Fruit fly (Drosophila melanogaster) whole organism, embryonic: ENCODE results near the gene ND-39.

ENCODE experiments used
- B-H1 ChIP-seq: fragments of 200-800 bp; sonication (Bioruptor generic); IDR thresholded peaks from 3 replicates; pipeline ENCODE4 v1.3.6; 2022; ENCODE audit warnings: missing biosample characterization, missing genetic modification characterization
- BtbVII ChIP-seq: fragments of 200-800 bp; sonication (Bioruptor generic); optimal IDR thresholded peaks from 3 replicates; lab custom pipeline; 2017; ENCODE audit warnings: missing biosample characterization, mild to moderate bottlenecking, missing genetic modification characterization
- CG10209 ChIP-seq: fragments of 200-800 bp; sonication (Bioruptor generic); optimal IDR thresholded peaks from 3 replicates; lab custom pipeline; 2017; ENCODE audit warnings: missing biosample characterization, mild to moderate bottlenecking, missing genetic modification characterization, missing genetic modification reagents
- CG15601 ChIP-seq: fragments of 200-800 bp; sonication (Bioruptor generic); optimal IDR thresholded peaks from 3 replicates; lab custom pipeline; 2019; ENCODE audit warnings: missing biosample characterization, mild to moderate bottlenecking, missing genetic modification characterization, moderate library complexity
- CG17359 ChIP-seq: fragments of 200-800 bp; sonication (Bioruptor generic); optimal IDR thresholded peaks from 3 replicates; lab custom pipeline; 2018; ENCODE audit warnings: missing biosample characterization, mild to moderate bottlenecking, missing genetic modification characterization, moderate library complexity
- CG17361 ChIP-seq: fragments of 200-800 bp; sonication (Bioruptor generic); IDR thresholded peaks from 3 replicates; pipeline ENCODE4 v1.3.6; 2022; ENCODE audit warnings: missing biosample characterization, missing genetic modification characterization
- CG18262 ChIP-seq: fragments of 200-800 bp; optimal IDR thresholded peaks from 3 replicates; lab custom pipeline; 2019; ENCODE audit warnings: missing biosample characterization, mild to moderate bottlenecking, missing genetic modification characterization, moderate library complexity
- CG18599 ChIP-seq: fragments of 200-800 bp; sonication (Bioruptor generic); optimal IDR thresholded peaks from 3 replicates; lab custom pipeline; 2017; ENCODE audit warnings: missing biosample characterization, missing genetic modification characterization, mild to moderate bottlenecking, moderate library complexity, missing genetic modification reagents
- CG30403 ChIP-seq: fragments of 200-800 bp; sonication (Bioruptor generic); optimal IDR thresholded peaks from 3 replicates; lab custom pipeline; 2016; ENCODE audit warnings: missing biosample characterization, missing genetic modification characterization
- CG34376 ChIP-seq: fragments of 200-800 bp; sonication (Bioruptor generic); optimal IDR thresholded peaks from 2 replicates; lab custom pipeline; 2018; ENCODE audit warnings: missing biosample characterization, mild to moderate bottlenecking, missing genetic modification characterization
- CG3847 ChIP-seq: fragments of 200-800 bp; sonication (Bioruptor generic); IDR thresholded peaks from 2 replicates; pipeline ENCODE4 v1.3.6; 2022; ENCODE audit warnings: missing biosample characterization, missing genetic modification characterization
- CG6254 ChIP-seq: fragments of 200-800 bp; sonication (Bioruptor generic); optimal IDR thresholded peaks from 3 replicates; lab custom pipeline; 2017; ENCODE audit warnings: mild to moderate bottlenecking, missing biosample characterization, missing genetic modification reagents, missing genetic modification characterization
- CG7745 ChIP-seq: fragments of 200-800 bp; sonication (Bioruptor generic); optimal IDR thresholded peaks from 2 replicates; lab custom pipeline; 2018; ENCODE audit warnings: missing biosample characterization, mild to moderate bottlenecking, missing genetic modification characterization, moderate library complexity
- CG7963 ChIP-seq: fragments of 200-800 bp; sonication (Bioruptor generic); IDR thresholded peaks from 3 replicates; pipeline ENCODE4 v1.3.6; 2022; ENCODE audit warnings: missing biosample characterization, missing genetic modification characterization; ENCODE audit not compliant: partially characterized antibody
- D19B ChIP-seq: fragments of 200-800 bp; sonication (Bioruptor generic); optimal IDR thresholded peaks from 2 replicates; lab custom pipeline; 2017; ENCODE audit warnings: missing biosample characterization, mild to moderate bottlenecking, missing genetic modification characterization
- E2f1 ChIP-seq: fragments of 200-800 bp; sonication (Bioruptor generic); IDR thresholded peaks from 2 replicates; pipeline ENCODE4 v1.3.6; 2022; ENCODE audit warnings: missing biosample characterization, missing genetic modification characterization
- E2f2 ChIP-seq: fragments of 200-800 bp; sonication (Bioruptor generic); IDR thresholded peaks from 2 replicates; pipeline ENCODE4 v1.3.6; 2022; ENCODE audit warnings: missing biosample characterization, missing genetic modification characterization
- Hey ChIP-seq: fragments of 200-800 bp; sonication (Bioruptor generic); optimal IDR thresholded peaks from 3 replicates; lab custom pipeline; 2018; ENCODE audit warnings: missing biosample characterization, mild to moderate bottlenecking, missing genetic modification characterization
- Hmr ChIP-seq: fragments of 200-800 bp; sonication (Bioruptor generic); optimal IDR thresholded peaks from 3 replicates; lab custom pipeline; 2017; ENCODE audit warnings: mild to moderate bottlenecking, missing biosample characterization, missing genetic modification reagents, missing genetic modification characterization
- Pdp1 ChIP-seq, 2 experiments: fragments of 200-800 bp; sonication (Bioruptor generic); optimal IDR thresholded peaks; 3 replicates each; lab custom pipeline; 2016; ENCODE audit warnings: missing biosample characterization in 2 of 2, missing genetic modification characterization in 2 of 2, mild to moderate bottlenecking in 1 of 2, moderate library complexity in 1 of 2
- Poxn ChIP-seq: fragments of 200-800 bp; sonication (Bioruptor generic); IDR thresholded peaks from 2 replicates; pipeline ENCODE4 v1.3.6; 2022; ENCODE audit warnings: missing biosample characterization, missing genetic modification characterization
- Sox100B ChIP-seq: fragments of 200-800 bp; sonication (Bioruptor generic); optimal IDR thresholded peaks from 3 replicates; lab custom pipeline; 2018; ENCODE audit warnings: missing biosample characterization, mild to moderate bottlenecking, missing genetic modification characterization
- Tbp ChIP-seq: fragments of >200 bp; optimal IDR thresholded peaks from 2 replicates; lab custom pipeline; 2018; ENCODE audit warnings: missing biosample characterization, missing genetic modification characterization
- YL-1 ChIP-seq: fragments of 200-800 bp; sonication (Bioruptor generic); optimal IDR thresholded peaks from 3 replicates; lab custom pipeline; 2017; ENCODE audit warnings: missing biosample characterization, mild to moderate bottlenecking, missing genetic modification characterization
- aop ChIP-seq: fragments of 200-800 bp; sonication (Bioruptor generic); IDR thresholded peaks from 2 replicates; pipeline ENCODE4 v1.3.6; 2022; ENCODE audit warnings: missing biosample characterization, missing genetic modification characterization
- ara ChIP-seq: fragments of 200-800 bp; sonication (Bioruptor generic); IDR thresholded peaks from 2 replicates; pipeline ENCODE4 v1.3.6; 2022; ENCODE audit warnings: missing biosample characterization, missing genetic modification characterization
- chinmo ChIP-seq: fragments of 200-800 bp; sonication (Bioruptor generic); IDR thresholded peaks from 4 replicates; pipeline ENCODE4 v1.3.6; 2022; ENCODE audit warnings: missing biosample characterization, missing genetic modification characterization; ENCODE audit not compliant: partially characterized antibody
- cwo ChIP-seq: fragments of 200-800 bp; sonication (Bioruptor generic); optimal IDR thresholded peaks from 3 replicates; lab custom pipeline; 2017; ENCODE audit warnings: missing biosample characterization, missing genetic modification characterization, mild to moderate bottlenecking, moderate library complexity, missing genetic modification reagents
- esg ChIP-seq: fragments of 200-800 bp; sonication (Bioruptor generic); conservative IDR thresholded peaks from 2 replicates; pipeline ENCODE4 v1.3.6; 2022; ENCODE audit warnings: missing biosample characterization, missing genetic modification characterization
- ftz-f1 ChIP-seq: fragments of 200-800 bp; sonication (Bioruptor generic); optimal IDR thresholded peaks from 2 replicates; lab custom pipeline; 2016; ENCODE audit warnings: missing biosample characterization, missing genetic modification characterization
- gem ChIP-seq: fragments of 200-800 bp; sonication (Bioruptor generic); optimal IDR thresholded peaks from 2 replicates; lab custom pipeline; 2019; ENCODE audit warnings: missing biosample characterization, mild to moderate bottlenecking, missing genetic modification characterization, moderate library complexity
- grn ChIP-seq: fragments of 200-800 bp; sonication (Bioruptor generic); optimal IDR thresholded peaks from 3 replicates; lab custom pipeline; 2017; ENCODE audit warnings: missing biosample characterization, missing genetic modification characterization
- nom ChIP-seq: fragments of 200-800 bp; sonication (Bioruptor generic); optimal IDR thresholded peaks from 2 replicates; lab custom pipeline; 2017; ENCODE audit warnings: missing biosample characterization, missing genetic modification characterization, mild to moderate bottlenecking, moderate library complexity, missing genetic modification reagents
- pan ChIP-seq, 4 experiments: fragments of >200 bp in 3 of 4; fragments of 200-800 bp in 1 of 4; sonication (Bioruptor generic) in 1 of 4; optimal IDR thresholded peaks in 3 of 4; IDR thresholded peaks in 1 of 4; 2 replicates each; pipeline versions ENCODE4 v1.3.6 to Lab custom; 2017 to 2022; ENCODE audit warnings: missing biosample characterization in 2 of 4, missing genetic modification characterization in 2 of 4, mixed read lengths in 1 of 4
- pho ChIP-seq: fragments of 200-800 bp; sonication (Bioruptor generic); optimal IDR thresholded peaks from 2 replicates; lab custom pipeline; 2016; ENCODE audit warnings: missing biosample characterization, missing genetic modification characterization
- salm ChIP-seq: fragments of 200-800 bp; sonication (Bioruptor generic); optimal IDR thresholded peaks from 2 replicates; lab custom pipeline; 2018; ENCODE audit warnings: missing biosample characterization, mild to moderate bottlenecking, missing genetic modification characterization
- sens ChIP-seq: fragments of 200-800 bp; sonication (Bioruptor generic); peaks from one replicate; lab custom pipeline; 2016; ENCODE audit warnings: missing biosample characterization, missing genetic modification characterization
- slbo ChIP-seq: fragments of 200-800 bp; sonication (Bioruptor generic); IDR thresholded peaks from 2 replicates; pipeline ENCODE4 v1.3.6; 2022; ENCODE audit warnings: missing biosample characterization, missing genetic modification characterization
- slou ChIP-seq: fragments of 200-800 bp; sonication (Bioruptor generic); optimal IDR thresholded peaks from 3 replicates; lab custom pipeline; 2016; ENCODE audit warnings: missing biosample characterization, missing genetic modification characterization
- sug ChIP-seq: fragments of 200-800 bp; optimal IDR thresholded peaks from 2 replicates; lab custom pipeline; 2019; ENCODE audit warnings: missing biosample characterization, mild to moderate bottlenecking, missing genetic modification characterization, moderate library complexity
- tin ChIP-seq: fragments of 200-800 bp; sonication (Bioruptor generic); optimal IDR thresholded peaks from 3 replicates; lab custom pipeline; 2016; ENCODE audit warnings: missing biosample characterization, missing genetic modification characterization
- wek ChIP-seq: fragments of 200-800 bp; sonication (Bioruptor generic); optimal IDR thresholded peaks from 3 replicates; lab custom pipeline; 2018; ENCODE audit warnings: missing biosample characterization, mild to moderate bottlenecking, missing genetic modification characterization, moderate library complexity
- yki ChIP-seq: fragments of >200 bp; optimal IDR thresholded peaks from 3 replicates; lab custom pipeline; 2018

Gene ND-39

dm6 chr3L:20509121-20509934, 17.4 kb downstream of the ND-39 start (continued):
- TF ChIP-seq CG15601 (tag; lab: Kevin White, UChicago) (peak; percentile 74), pan (optimal IDR thresholded peaks at IDR 0.05; lab: Kevin White, UChicago) (no peak), pan (GFP tag; optimal IDR thresholded peaks at IDR 0.05 in 1 of 2, IDR thresholded peaks at IDR 0.05 in 1 of 2) (peak in 1 of 2 experiments; percentile 11), grn (peak; percentile 88), CG17361 (GFP tag; lab: Robert Waterston, UW) (peak; percentile 93), wek (GFP tag; lab: Kevin White, UChicago) (no peak), yki (no peak), ara (GFP tag; lab: Robert Waterston, UW) (0 out of 2 replicates have a peak, but pooled peaks have one; percentile 11), slou (GFP tag; lab: Kevin White, UChicago) (peak; percentile 28), tin (GFP tag; lab: Kevin White, UChicago) (peak; percentile 68), aop (GFP tag; lab: Robert Waterston, UW) (no peak), CG18599 (peak; percentile 90), CG3847 (GFP tag; lab: Robert Waterston, UW) (no peak), CG17359 (tag; lab: Kevin White, UChicago) (peak; percentile 70), Sox100B (peak; percentile 88), B-H1 (no peak; the same call in 2 of the 3 replicates), CG7745 (tag; lab: Kevin White, UChicago) (no peak)

DNA sequence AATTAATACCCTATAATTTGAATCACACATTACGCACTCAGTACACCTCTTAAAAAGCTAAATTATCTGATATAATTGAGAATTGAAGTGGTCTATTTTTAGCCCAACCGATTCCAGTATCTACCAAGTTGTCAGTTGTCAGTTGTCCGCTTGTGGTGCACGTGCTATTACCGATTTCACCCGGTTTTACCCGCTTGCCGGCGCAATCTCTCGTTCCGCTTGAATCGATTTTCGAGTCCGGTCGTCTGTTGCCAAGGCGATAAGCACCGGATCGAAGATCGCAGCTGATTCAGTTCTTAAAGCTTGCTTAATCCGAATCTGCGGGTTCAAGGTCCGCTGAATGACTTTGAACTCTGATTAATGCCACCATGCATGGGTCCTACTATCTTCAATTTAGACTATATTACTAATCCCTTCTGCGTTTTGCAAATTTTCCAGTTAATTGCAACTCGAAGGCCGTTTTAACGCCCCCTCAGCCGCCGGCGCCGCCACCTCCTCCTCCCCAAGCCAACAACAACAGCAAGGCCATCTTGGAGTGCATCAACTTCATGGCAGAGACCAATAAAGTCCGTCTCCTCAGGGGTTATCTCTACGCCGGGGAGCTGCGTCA, 19.7 kb downstream of the ND-39 start:
- TF ChIP-seq CG34376 (GFP tag; lab: Kevin White, UChicago) (peak; percentile 68), ftz-f1 (GFP tag; lab: Kevin White, UChicago) (peak; percentile 36), Tbp (GFP tag; lab: Kevin White, UChicago) (no peak), nom (GFP tag; lab: Kevin White, UChicago) (peak; percentile 26), cwo (GFP tag; lab: Kevin White, UChicago) (peak; percentile 78), Poxn (GFP tag; lab: Robert Waterston, UW) (no peak), sug (tag; lab: Kevin White, UChicago) (peak; percentile 70), E2f2 (GFP tag; lab: Robert Waterston, UW) (peak; percentile 25; the same call in 1 of the 2 replicates), gem (tag; lab: Kevin White, UChicago) (peak; percentile 30), esg (GFP tag; lab: Robert Waterston, UW) (no peak), slbo (GFP tag; lab: Robert Waterston, UW) (0 out of 2 replicates have a peak, but pooled peaks have one; percentile 6), D19B (GFP tag; lab: Kevin White, UChicago) (peak; percentile 64)

DNA sequence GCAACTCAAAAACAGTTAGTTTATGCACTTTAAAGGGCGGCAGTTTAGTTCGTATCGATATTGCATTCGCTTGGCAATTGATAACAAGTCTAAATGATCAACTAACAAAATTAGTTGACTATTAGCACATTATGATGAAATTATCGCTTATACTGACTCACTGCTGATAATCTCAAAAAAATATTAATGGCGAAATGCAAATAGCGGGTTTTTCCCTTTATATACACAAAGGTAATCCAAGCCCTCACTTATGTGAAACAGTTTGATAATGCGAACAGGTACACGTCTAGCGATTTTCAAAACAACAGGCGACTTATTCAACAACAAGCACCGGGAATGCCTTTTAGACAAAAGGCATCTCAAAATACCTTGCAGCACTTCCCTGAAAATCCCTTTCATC, 22.2 kb downstream of the ND-39 start:
- no peak for TF ChIP-seq BtbVII (GFP tag; lab: Kevin White, UChicago)
- TF ChIP-seq pho (GFP tag; lab: Kevin White, UChicago), result no peak
- no peak for TF ChIP-seq Hmr (GFP tag; lab: Kevin White, UChicago)
- 0 out of 4 replicates have a peak, but pooled peaks have one; percentile 30 for TF ChIP-seq chinmo
- TF ChIP-seq CG18262, result no peak
- no peak for TF ChIP-seq CG10209 (GFP tag; lab: Kevin White, UChicago)
- TF ChIP-seq E2f1 (GFP tag; lab: Robert Waterston, UW), result no peak
- TF ChIP-seq salm (tag; lab: Kevin White, UChicago), result no peak
- TF ChIP-seq CG7963 (GFP tag; lab: Robert Waterston, UW), result no peak
- no peak for TF ChIP-seq YL-1 (GFP tag; lab: Kevin White, UChicago)
- TF ChIP-seq Hey (tag; lab: Kevin White, UChicago), result no peak
- no peak for TF ChIP-seq CG6254 (GFP tag; lab: Kevin White, UChicago)
- TF ChIP-seq CG30403 (GFP tag; lab: Kevin White, UChicago), result no peak
- TF ChIP-seq Pdp1 (GFP tag; optimal IDR thresholded peaks at IDR 0.05; lab: Kevin White, UChicago), result peak in 1 of 2 experiments; percentile 0
- peak; percentile 50 for TF ChIP-seq sens (GFP tag; lab: Kevin White, UChicago)
